Fruit fly (Drosophila melanogaster) S2 (cell line): Measurements from ENCODE around the gene CG11710.

Source experiments
- CG8478 ChIP-seq: fragments of >200 bp; optimal IDR thresholded peaks from 2 replicates; lab custom pipeline; 2018
- CTCF ChIP-seq, 2 experiments: fragments of >200 bp; optimal IDR thresholded peaks; 2 replicates each; lab custom pipeline; 2018

DNA sequence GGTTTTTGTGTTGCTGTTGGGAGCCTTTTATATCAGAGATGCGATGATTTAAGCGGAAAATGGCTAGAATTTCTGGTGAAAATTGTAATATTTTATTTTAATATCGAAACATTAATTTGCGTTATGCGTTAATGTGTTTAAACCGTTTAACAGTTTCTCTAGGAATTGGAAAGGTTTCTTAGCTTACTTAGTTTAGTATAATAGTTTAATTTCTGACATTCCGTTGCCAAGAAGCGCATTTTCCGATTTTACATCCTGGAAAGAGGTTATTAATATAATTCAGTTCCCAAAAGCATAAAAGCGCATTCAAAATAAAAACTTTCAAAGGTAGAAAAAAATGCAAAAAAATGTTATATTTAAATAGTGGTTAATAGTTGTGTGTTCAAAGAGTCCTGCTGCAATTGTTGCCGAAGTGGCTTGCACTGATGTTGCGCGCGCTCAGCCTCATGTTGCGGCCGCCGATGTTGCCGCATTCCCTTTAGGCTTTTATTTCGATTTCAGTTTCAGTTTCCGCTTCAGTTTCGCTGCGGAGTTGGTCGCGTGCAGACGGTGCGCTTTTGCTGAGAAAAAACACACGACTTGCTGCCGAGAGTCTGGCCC, 19.5 kb upstream of the CG11710 start, which contains the start of gene tbc:
- TF ChIP-seq CG8478 (lab: Kevin White, UChicago) (no peak), CTCF (optimal IDR thresholded peaks at IDR 0.05; lab: Kevin White, UChicago) (no peak)
